Fruit fly (Drosophila melanogaster) whole organism, embryonic: Measurements from ENCODE around the gene CG43179.
A peak's percentile ranks its signal among the peaks of the same experiment; 100 is the strongest.

Source experiments
- Awh ChIP-seq: fragments of 200-800 bp; sonication (Bioruptor generic); IDR thresholded peaks from 2 replicates; pipeline ENCODE4, ENCODE4 v1.3.6; 2022; ENCODE audit warnings: missing biosample characterization, missing genetic modification characterization
- CG10366 ChIP-seq: fragments of 200-800 bp; sonication (Bioruptor generic); IDR thresholded peaks from 2 replicates; pipeline ENCODE4 v1.3.6; 2022; ENCODE audit warnings: missing biosample characterization, missing genetic modification characterization
- CG10431 ChIP-seq: fragments of 200-800 bp; sonication (Bioruptor generic); optimal IDR thresholded peaks from 3 replicates; lab custom pipeline; 2018; ENCODE audit warnings: missing biosample characterization, mild to moderate bottlenecking, missing genetic modification characterization
- CG10565 ChIP-seq: fragments of 200-800 bp; sonication (Bioruptor generic); optimal IDR thresholded peaks from 3 replicates; lab custom pipeline; 2016; ENCODE audit warnings: missing biosample characterization, mild to moderate bottlenecking, missing genetic modification characterization
- CG13775 ChIP-seq: fragments of 200-800 bp; sonication (Bioruptor generic); optimal IDR thresholded peaks from 3 replicates; lab custom pipeline; 2017; ENCODE audit warnings: missing biosample characterization, mild to moderate bottlenecking, missing genetic modification characterization
- CG17186 ChIP-seq: fragments of 200-800 bp; sonication (Bioruptor generic); optimal IDR thresholded peaks from 3 replicates; lab custom pipeline; 2017; ENCODE audit warnings: missing biosample characterization, missing genetic modification reagents, missing genetic modification characterization
- CG17829 ChIP-seq: fragments of 200-800 bp; optimal IDR thresholded peaks from 2 replicates; lab custom pipeline; 2019; ENCODE audit warnings: missing biosample characterization, mild to moderate bottlenecking, missing genetic modification characterization, moderate library complexity
- CG18011 ChIP-seq: fragments of 200-800 bp; sonication (Bioruptor generic); optimal IDR thresholded peaks from 2 replicates; lab custom pipeline; 2017; ENCODE audit warnings: missing biosample characterization, missing genetic modification characterization, mild to moderate bottlenecking, moderate library complexity, missing genotype
- CG2712 ChIP-seq: fragments of 200-800 bp; optimal IDR thresholded peaks from 3 replicates; lab custom pipeline; 2019; ENCODE audit warnings: missing biosample characterization, mild to moderate bottlenecking, missing genetic modification characterization, moderate library complexity
- CG2875 ChIP-seq: fragments of 200-800 bp; sonication (Bioruptor generic); optimal IDR thresholded peaks from 2 replicates; lab custom pipeline; 2017; ENCODE audit warnings: missing biosample characterization, mild to moderate bottlenecking, missing genetic modification characterization, missing genetic modification reagents
- CG4424 ChIP-seq: fragments of 200-800 bp; sonication (Bioruptor generic); optimal IDR thresholded peaks from 3 replicates; lab custom pipeline; 2016; ENCODE audit warnings: missing biosample characterization, missing genetic modification characterization
- CG4730 ChIP-seq: fragments of 200-800 bp; sonication (Bioruptor generic); IDR thresholded peaks from 2 replicates; pipeline ENCODE4 v1.3.6; 2022; ENCODE audit warnings: missing biosample characterization, missing genetic modification characterization
- CG5953 ChIP-seq: fragments of 200-800 bp; sonication (Bioruptor generic); IDR thresholded peaks from 2 replicates; pipeline ENCODE4 v1.3.6; 2022; ENCODE audit warnings: missing biosample characterization, missing genetic modification characterization
- CG8290 ChIP-seq, 3 experiments: fragments of 200-800 bp; sonication (Bioruptor generic); optimal IDR thresholded peaks; 2 replicates each; lab custom pipeline; 2016 to 2019; ENCODE audit warnings: missing biosample characterization in 3 of 3, missing genetic modification characterization in 3 of 3, mild to moderate bottlenecking in 2 of 3, moderate library complexity in 1 of 3
- CG8478 ChIP-seq: fragments of >200 bp; optimal IDR thresholded peaks from 2 replicates; lab custom pipeline; 2018
- CG9817 ChIP-seq: fragments of 200-800 bp; sonication (Bioruptor generic); optimal IDR thresholded peaks from 2 replicates; lab custom pipeline; 2018; ENCODE audit warnings: missing biosample characterization, mild to moderate bottlenecking, missing genetic modification characterization, moderate library complexity
- CHES-1-like ChIP-seq: fragments of 200-800 bp; sonication (Bioruptor generic); optimal IDR thresholded peaks from 2 replicates; lab custom pipeline; 2016; ENCODE audit warnings: missing biosample characterization, missing genetic modification characterization
- CrebB ChIP-seq: fragments of 200-800 bp; sonication (Bioruptor generic); optimal IDR thresholded peaks from 3 replicates; lab custom pipeline; 2018; ENCODE audit warnings: missing biosample characterization, mild to moderate bottlenecking, missing genetic modification characterization
- D19A ChIP-seq: fragments of 200-800 bp; optimal IDR thresholded peaks from 3 replicates; lab custom pipeline; 2019; ENCODE audit warnings: missing biosample characterization, mild to moderate bottlenecking, missing genetic modification characterization, moderate library complexity
- Dek ChIP-seq: fragments of 200-800 bp; sonication (Bioruptor generic); optimal IDR thresholded peaks from 3 replicates; lab custom pipeline; 2019; ENCODE audit warnings: missing biosample characterization, mild to moderate bottlenecking, missing genetic modification characterization, moderate library complexity
- Eip74EF ChIP-seq, 2 experiments: fragments of 200-800 bp in 1 of 2; fragments of >200 bp in 1 of 2; sonication (Bioruptor generic) in 1 of 2; optimal IDR thresholded peaks; 2 replicates each; lab custom pipeline; 2017 to 2019; ENCODE audit warnings: missing biosample characterization in 2 of 2, missing genetic modification characterization in 2 of 2, mild to moderate bottlenecking in 1 of 2, moderate library complexity in 1 of 2
- Fer1 ChIP-seq: fragments of 200-800 bp; sonication (Bioruptor generic); optimal IDR thresholded peaks from 2 replicates; lab custom pipeline; 2017; ENCODE audit warnings: missing biosample characterization, mild to moderate bottlenecking, missing genetic modification characterization
- HHEX ChIP-seq: fragments of 200-800 bp; sonication (Bioruptor generic); optimal IDR thresholded peaks from 3 replicates; lab custom pipeline; 2017; ENCODE audit warnings: missing biosample characterization, mild to moderate bottlenecking, missing genetic modification characterization, missing genetic modification reagents
- Hey ChIP-seq: fragments of 200-800 bp; sonication (Bioruptor generic); optimal IDR thresholded peaks from 3 replicates; lab custom pipeline; 2018; ENCODE audit warnings: missing biosample characterization, mild to moderate bottlenecking, missing genetic modification characterization
- HmgZ ChIP-seq: fragments of 200-800 bp; sonication (Bioruptor generic); optimal IDR thresholded peaks from 2 replicates; lab custom pipeline; 2018; ENCODE audit warnings: missing biosample characterization, mild to moderate bottlenecking, missing genetic modification characterization
- Mad ChIP-seq: fragments of 200-800 bp; sonication (Bioruptor generic); optimal IDR thresholded peaks from 2 replicates; lab custom pipeline; 2016; ENCODE audit warnings: missing biosample characterization, missing genetic modification characterization
- Max ChIP-seq: fragments of 200-800 bp; sonication (Bioruptor generic); optimal IDR thresholded peaks from 2 replicates; lab custom pipeline; 2016; ENCODE audit warnings: missing biosample characterization, mild to moderate bottlenecking, missing genetic modification characterization
- Mrtf ChIP-seq: fragments of 200-800 bp; sonication (Bioruptor generic); IDR thresholded peaks from 3 replicates; pipeline ENCODE4 v1.3.6; 2022; ENCODE audit warnings: missing biosample characterization, missing genetic modification characterization
- NFAT ChIP-seq: fragments of 200-800 bp; sonication (Bioruptor generic); IDR thresholded peaks from 2 replicates; pipeline ENCODE4 v1.3.6; 2022; ENCODE audit warnings: missing biosample characterization, missing genetic modification characterization
- Nf-YC ChIP-seq: fragments of 200-800 bp; optimal IDR thresholded peaks from 3 replicates; lab custom pipeline; 2019; ENCODE audit warnings: missing biosample characterization, mild to moderate bottlenecking, missing genetic modification characterization, moderate library complexity
- PHDP ChIP-seq: fragments of 200-800 bp; sonication (Bioruptor generic); optimal IDR thresholded peaks from 3 replicates; lab custom pipeline; 2018; ENCODE audit warnings: missing biosample characterization, mild to moderate bottlenecking, missing genetic modification characterization, moderate library complexity
- Stat92E ChIP-seq, 3 experiments: fragments of >200 bp in 2 of 3; fragments of 200-800 bp in 1 of 3; sonication (Bioruptor generic) in 1 of 3; optimal IDR thresholded peaks; 2 replicates each; lab custom pipeline; 2017 to 2019; ENCODE audit warnings: missing biosample characterization in 3 of 3, missing genetic modification characterization in 3 of 3, mild to moderate bottlenecking in 1 of 3, moderate library complexity in 1 of 3
- ab ChIP-seq: fragments of 200-800 bp; sonication (Bioruptor generic); optimal IDR thresholded peaks from 2 replicates; lab custom pipeline; 2016; ENCODE audit warnings: missing biosample characterization, missing genetic modification characterization
- bbx ChIP-seq: fragments of 200-800 bp; sonication (Bioruptor generic); IDR thresholded peaks from 2 replicates; pipeline ENCODE4 v1.3.6; 2022; ENCODE audit warnings: missing biosample characterization, missing genetic modification characterization; ENCODE audit not compliant: partially characterized antibody
- cad ChIP-seq: fragments of >200 bp; optimal IDR thresholded peaks from 2 replicates; lab custom pipeline; 2017; ENCODE audit warnings: missing biosample characterization, missing genetic modification characterization
- chif ChIP-seq, 2 experiments: fragments of 200-800 bp; sonication (Bioruptor generic); optimal IDR thresholded peaks; 3 replicates each; lab custom pipeline; 2016; ENCODE audit warnings: missing biosample characterization in 2 of 2, missing genetic modification characterization in 2 of 2
- gfzf ChIP-seq: fragments of 200-800 bp; sonication (Bioruptor generic); optimal IDR thresholded peaks from 2 replicates; lab custom pipeline; 2016; ENCODE audit warnings: missing biosample characterization, mild to moderate bottlenecking, missing genetic modification characterization, moderate library complexity
- ham ChIP-seq: fragments of 200-800 bp; sonication (Bioruptor generic); IDR thresholded peaks from 2 replicates; pipeline ENCODE4 v1.3.6; 2022; ENCODE audit warnings: missing biosample characterization, missing genetic modification characterization
- luna ChIP-seq: fragments of 200-800 bp; sonication (Bioruptor generic); optimal IDR thresholded peaks from 2 replicates; lab custom pipeline; 2016; ENCODE audit warnings: missing biosample characterization, missing genetic modification characterization
- nom ChIP-seq: fragments of 200-800 bp; sonication (Bioruptor generic); optimal IDR thresholded peaks from 2 replicates; lab custom pipeline; 2017; ENCODE audit warnings: missing biosample characterization, missing genetic modification characterization, mild to moderate bottlenecking, moderate library complexity, missing genetic modification reagents
- p53 ChIP-seq: fragments of 200-800 bp; sonication (Bioruptor generic); optimal IDR thresholded peaks from 2 replicates; lab custom pipeline; 2016; ENCODE audit warnings: missing biosample characterization, missing genetic modification characterization
- pita ChIP-seq: fragments of 200-800 bp; sonication (Bioruptor generic); optimal IDR thresholded peaks from 2 replicates; lab custom pipeline; 2017; ENCODE audit warnings: missing biosample characterization, mild to moderate bottlenecking, missing genetic modification characterization
- pros ChIP-seq: fragments of 200-800 bp; sonication (Bioruptor generic); optimal IDR thresholded peaks from 3 replicates; lab custom pipeline; 2019; ENCODE audit warnings: missing biosample characterization, mild to moderate bottlenecking, missing genetic modification characterization, moderate library complexity
- scrt ChIP-seq: fragments of 200-800 bp; sonication (Bioruptor generic); optimal IDR thresholded peaks from 2 replicates; lab custom pipeline; 2018; ENCODE audit warnings: missing biosample characterization, mild to moderate bottlenecking, missing genetic modification characterization, moderate library complexity
- sd ChIP-seq: fragments of 200-800 bp; sonication (Bioruptor generic); optimal IDR thresholded peaks from 3 replicates; lab custom pipeline; 2018; ENCODE audit warnings: missing biosample characterization, mild to moderate bottlenecking, missing genetic modification characterization, moderate library complexity
- sna ChIP-seq: fragments of 200-800 bp; sonication (Bioruptor generic); IDR thresholded peaks from 2 replicates; pipeline ENCODE4 v1.3.6; 2022; ENCODE audit warnings: missing biosample characterization, missing genetic modification characterization; ENCODE audit not compliant: partially characterized antibody
- tll ChIP-seq, 2 experiments: fragments of 200-800 bp in 1 of 2; fragments of >200 bp in 1 of 2; sonication (Bioruptor generic) in 1 of 2; optimal IDR thresholded peaks; 2 replicates each; lab custom pipeline; 2017 to 2019; ENCODE audit warnings: missing biosample characterization in 2 of 2, missing genetic modification characterization in 2 of 2, mild to moderate bottlenecking in 1 of 2, moderate library complexity in 1 of 2

CG43179 gene

DNA sequence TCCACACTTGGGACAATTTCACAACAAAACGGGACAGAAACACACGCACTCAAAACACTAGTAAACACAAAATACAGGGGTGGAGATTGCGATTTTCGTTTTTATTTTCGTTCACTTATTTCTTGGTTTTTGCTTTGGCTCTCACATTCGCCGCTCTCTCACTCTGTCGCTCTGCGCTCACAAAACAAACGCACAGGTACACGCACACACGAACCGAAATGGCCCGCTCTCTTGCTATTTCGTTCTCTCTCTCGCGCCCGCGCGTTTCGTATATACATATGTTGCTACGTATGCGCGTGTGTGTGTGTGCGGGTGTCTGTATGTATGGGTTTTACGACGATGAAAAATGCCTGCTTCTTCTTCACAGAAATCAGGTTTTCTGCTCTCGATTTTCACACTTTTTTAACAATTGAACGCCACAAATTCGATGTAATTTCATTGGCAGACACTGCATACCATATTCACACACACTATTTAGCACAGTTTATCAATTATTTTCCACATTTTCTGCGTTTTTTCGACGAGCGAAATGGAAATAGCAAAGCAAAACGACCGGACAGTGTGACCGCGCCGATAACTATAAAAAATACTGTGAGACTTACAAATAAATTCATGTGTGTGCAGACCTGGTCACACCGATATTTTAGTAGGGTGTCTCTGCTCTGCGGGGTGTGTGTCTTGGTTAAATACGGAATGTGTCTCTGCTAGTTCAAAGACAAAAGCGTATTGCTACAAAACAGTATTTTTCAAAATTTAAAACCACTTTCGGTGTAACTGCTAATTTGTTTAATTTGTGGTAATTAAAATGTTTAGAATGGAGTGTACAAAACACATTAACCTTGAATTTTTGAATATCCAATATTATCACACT, 30.6 kb downstream of the CG43179 start, which contains the start of gene trx (continued):
- TF ChIP-seq CG13775 (GFP tag; lab: Kevin White, UChicago) (no peak), pita (GFP tag; lab: Kevin White, UChicago) (peak; percentile 88), CG8290 (GFP tag; optimal IDR thresholded peaks at IDR 0.05; lab: Kevin White, UChicago) (peak; percentile 13), CG8290 (tag; optimal IDR thresholded peaks at IDR 0.05; lab: Kevin White, UChicago) (peak in 1 of 2 experiments; percentile 41), CG8478 (peak; percentile 90), CG10565 (GFP tag; lab: Kevin White, UChicago) (no peak), Mad (peak; percentile 15), CHES-1-like (no peak), tll (GFP tag; optimal IDR thresholded peaks at IDR 0.05; lab: Kevin White, UChicago) (peak in 1 of 2 experiments; percentile 33), D19A (tag; lab: Kevin White, UChicago) (no peak), CG2875 (no peak), CG10431 (GFP tag; lab: Kevin White, UChicago) (peak; percentile 32), Stat92E (GFP tag; optimal IDR thresholded peaks at IDR 0.05; lab: Kevin White, UChicago) (peak in 1 of 3 experiments; percentile 84), Mrtf (no peak), Nf-YC (peak; percentile 13), CG5953 (GFP tag; lab: Robert Waterston, UW) (no peak), CG2712 (tag; lab: Kevin White, UChicago) (peak; percentile 59), CG10366 (no peak), gfzf (GFP tag; lab: Kevin White, UChicago) (peak; percentile 99), CrebB (no peak), PHDP (tag; lab: Kevin White, UChicago) (peak; percentile 7), scrt (GFP tag; lab: Kevin White, UChicago) (no peak), NFAT (GFP tag; lab: Robert Waterston, UW) (no peak), sd (peak; percentile 98), CG17829 (tag; lab: Kevin White, UChicago) (peak; percentile 37), Fer1 (GFP tag; lab: Kevin White, UChicago) (peak; percentile 10), CG9817 (tag; lab: Kevin White, UChicago) (no peak), CG17186 (GFP tag; lab: Kevin White, UChicago) (peak; percentile 22), p53 (GFP tag; lab: Kevin White, UChicago) (peak; percentile 33), HHEX (no peak), CG4424 (GFP tag; lab: Kevin White, UChicago) (no peak), Awh (GFP tag; lab: Robert Waterston, UW) (no peak), Max (no peak), Dek (tag; lab: Kevin White, UChicago) (peak; percentile 25), luna (GFP tag; lab: Kevin White, UChicago) (no peak), ham (no peak), sna (GFP tag; lab: Robert Waterston, UW) (no peak), Hey (tag; lab: Kevin White, UChicago) (no peak), CG4730 (GFP tag; lab: Robert Waterston, UW) (no peak), pros (GFP tag; lab: Kevin White, UChicago) (peak; percentile 61), bbx (GFP tag; lab: Robert Waterston, UW) (no peak), chif (GFP tag; optimal IDR thresholded peaks at IDR 0.05; lab: Kevin White, UChicago) (peak in 1 of 2 experiments; percentile 32), Eip74EF (GFP tag; optimal IDR thresholded peaks at IDR 0.05; lab: Kevin White, UChicago) (peak in 1 of 2 experiments; percentile 45), nom (peak; percentile 56), CG18011 (GFP tag; lab: Kevin White, UChicago) (peak; percentile 98), HmgZ (tag; lab: Kevin White, UChicago) (peak; percentile 39), cad (GFP tag; lab: Kevin White, UChicago) (peak; percentile 11), ab (no peak)
